Fruit fly (Drosophila melanogaster): ENCODE results near the gene Tsp96F.

DNA sequence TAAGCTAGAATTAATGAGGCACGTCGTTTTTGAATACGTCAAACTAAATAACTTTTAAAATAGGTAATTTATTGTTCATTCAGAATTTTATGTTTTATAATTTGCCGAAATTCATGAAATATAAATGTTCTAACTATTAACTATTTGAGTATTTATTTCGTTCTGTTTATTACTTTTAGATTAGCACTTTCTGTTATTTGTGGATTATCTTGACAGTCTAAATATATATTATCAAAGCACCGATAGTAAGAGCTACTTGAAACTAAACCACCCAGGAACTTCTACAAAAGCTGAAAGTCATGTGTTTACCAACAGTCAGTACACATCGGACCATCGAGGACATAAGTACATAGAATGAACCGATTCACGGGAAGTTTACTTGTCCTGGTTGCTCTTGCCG lies 21.1 kb upstream of the Tsp96F start, which contains the start of gene CG31089:
- peak; percentile 21 for TF ChIP-seq kay (GFP tag; ENCODE audit: borderline replicate concordance)
- no peak for TF ChIP-seq Clk (GFP tag; optimal IDR thresholded peaks at IDR 0.05)
- no peak for TF ChIP-seq CG33017 (tag; optimal IDR thresholded peaks at IDR 0.05)
- no peak for TF ChIP-seq CG5204 (GFP tag; optimal IDR thresholded peaks at IDR 0.05)
- TF ChIP-seq CG7045 (GFP tag; optimal IDR thresholded peaks at IDR 0.05), result no peak
- no peak for TF ChIP-seq cic (GFP tag; optimal IDR thresholded peaks at IDR 0.05)
- no peak for TF ChIP-seq CG12768 (GFP tag; optimal IDR thresholded peaks at IDR 0.05)
- TF ChIP-seq CG14711 (tag; optimal IDR thresholded peaks at IDR 0.05), result no peak
- TF ChIP-seq Hr96 (GFP tag; optimal IDR thresholded peaks at IDR 0.05), result no peak
- no peak for TF ChIP-seq pad (GFP tag; optimal IDR thresholded peaks at IDR 0.05)
- TF ChIP-seq Crg-1 (GFP tag; optimal IDR thresholded peaks at IDR 0.05), result no peak
- TF ChIP-seq CG11617 (GFP tag; optimal IDR thresholded peaks at IDR 0.05), result no peak
- TF ChIP-seq toe (GFP tag; optimal IDR thresholded peaks at IDR 0.05), result no peak

All from whole organism, adult.